Worm (Caenorhabditis elegans) whole organism, mixed stage, embryonic: ENCODE results near the gene sulp-8.

ENCODE experiments used
- M03D4.4 ChIP-seq: sonication (generic microtip); optimal IDR thresholded peaks from 2 replicates; lab custom pipeline; 2017; ENCODE audit warnings: mild to moderate bottlenecking, missing genetic modification characterization, missing compliant biosample characterization
- bed-3 ChIP-seq: fragments of 200-800 bp; sonication (Bioruptor generic); optimal IDR thresholded peaks from 3 replicates; lab custom pipeline; 2018; ENCODE audit warnings: mild to moderate bottlenecking, missing genetic modification characterization, moderate library complexity, missing compliant biosample characterization
- blmp-1 ChIP-seq: fragments of 150-350 bp; optimal IDR thresholded peaks from 2 replicates; lab custom pipeline; 2014; ENCODE audit warnings: missing biosample characterization, missing genetic modification characterization
- ceh-39 ChIP-seq: fragments of 150-350 bp; optimal IDR thresholded peaks from 2 replicates; lab custom pipeline; 2014; ENCODE audit warnings: missing biosample characterization, missing genetic modification characterization
- ceh-43 ChIP-seq: fragments of 200-800 bp; sonication (Bioruptor generic); optimal IDR thresholded peaks from 2 replicates; lab custom pipeline; 2018; ENCODE audit warnings: mild to moderate bottlenecking, missing genetic modification characterization, moderate library complexity, missing compliant biosample characterization
- ceh-83 ChIP-seq: fragments of 200-800 bp; sonication (Bioruptor generic); optimal IDR thresholded peaks from 2 replicates; lab custom pipeline; 2018; ENCODE audit warnings: mild to moderate bottlenecking, missing genetic modification characterization, missing compliant biosample characterization
- ces-1 ChIP-seq: fragments of 150-350 bp; optimal IDR thresholded peaks from 2 replicates; lab custom pipeline; 2014; ENCODE audit warnings: missing biosample characterization, missing genetic modification reagents, missing genetic modification characterization
- cnd-1 ChIP-seq: fragments of 200-800 bp; sonication (Bioruptor generic); optimal IDR thresholded peaks from 2 replicates; lab custom pipeline; 2018; ENCODE audit warnings: mild to moderate bottlenecking, missing genetic modification characterization, missing compliant biosample characterization
- drap-1 ChIP-seq: fragments of 200-800 bp; sonication (Bioruptor generic); optimal IDR thresholded peaks from 3 replicates; lab custom pipeline; 2018; ENCODE audit warnings: mild to moderate bottlenecking, missing genetic modification characterization, missing compliant biosample characterization
- elt-1 ChIP-seq: sonication (generic microtip); optimal IDR thresholded peaks from 2 replicates; lab custom pipeline; 2017; ENCODE audit warnings: missing genetic modification characterization, mild to moderate bottlenecking, missing compliant biosample characterization, antibody characterized with exemption, moderate library complexity, borderline replicate concordance; ENCODE audit not compliant: insufficient read depth
- elt-3 ChIP-seq: fragments of 150-350 bp; optimal IDR thresholded peaks from 2 replicates; lab custom pipeline; 2014; ENCODE audit warnings: missing biosample characterization, missing genetic modification characterization
- flh-1 ChIP-seq: fragments of 200-800 bp; sonication (Bioruptor generic); optimal IDR thresholded peaks from 2 replicates; lab custom pipeline; 2018; ENCODE audit warnings: mild to moderate bottlenecking, missing genetic modification characterization, moderate library complexity, missing compliant biosample characterization
- ham-2 ChIP-seq: fragments of 200-800 bp; sonication (Bioruptor generic); optimal IDR thresholded peaks from 2 replicates; lab custom pipeline; 2018; ENCODE audit warnings: mild to moderate bottlenecking, missing genetic modification characterization, missing compliant biosample characterization
- hlh-1 ChIP-seq: fragments of 150-350 bp; optimal IDR thresholded peaks from 2 replicates; lab custom pipeline; 2014; ENCODE audit warnings: missing biosample characterization, missing genetic modification reagents, missing genetic modification characterization
- lin-32 ChIP-seq: fragments of 200-800 bp; sonication (Bioruptor generic); optimal IDR thresholded peaks from 2 replicates; lab custom pipeline; 2018; ENCODE audit warnings: mild to moderate bottlenecking, missing genetic modification characterization, missing compliant biosample characterization
- lsy-2 ChIP-seq: fragments of 150-350 bp; optimal IDR thresholded peaks from 2 replicates; lab custom pipeline; 2014; ENCODE audit warnings: missing biosample characterization, missing genetic modification characterization
- mab-5 ChIP-seq: fragments of 150-350 bp; optimal IDR thresholded peaks from 2 replicates; lab custom pipeline; 2014; ENCODE audit warnings: missing biosample characterization, missing genetic modification characterization
- mep-1 ChIP-seq: fragments of 150-350 bp; optimal IDR thresholded peaks from 2 replicates; lab custom pipeline; 2017; ENCODE audit warnings: missing biosample characterization, missing genetic modification reagents, missing genetic modification characterization, inconsistent platforms
- nhr-2 ChIP-seq: fragments of 150-350 bp; optimal IDR thresholded peaks from 2 replicates; lab custom pipeline; 2014; ENCODE audit warnings: missing biosample characterization, missing genetic modification characterization
- nhr-237 ChIP-seq: fragments of 150-350 bp; optimal IDR thresholded peaks from 2 replicates; lab custom pipeline; 2014; ENCODE audit warnings: missing biosample characterization, missing genetic modification characterization
- nhr-28 ChIP-seq: fragments of 150-350 bp; optimal IDR thresholded peaks from 2 replicates; lab custom pipeline; 2014; ENCODE audit warnings: missing biosample characterization, missing genetic modification characterization
- nhr-76 ChIP-seq: sonication (generic microtip); optimal IDR thresholded peaks from 2 replicates; lab custom pipeline; 2017; ENCODE audit warnings: missing biosample characterization, missing genetic modification characterization
- pha-4 ChIP-seq: fragments of 150-350 bp; optimal IDR thresholded peaks from 2 replicates; lab custom pipeline; 2018; ENCODE audit warnings: missing biosample characterization, missing genetic modification reagents, missing genetic modification characterization
- sem-2 ChIP-seq: fragments of 200-800 bp; sonication (Bioruptor generic); optimal IDR thresholded peaks from 2 replicates; lab custom pipeline; 2018; ENCODE audit warnings: mild to moderate bottlenecking, missing genetic modification characterization, missing compliant biosample characterization
- snpc-4 ChIP-seq: fragments of 150-350 bp; optimal IDR thresholded peaks from 2 replicates; lab custom pipeline; 2014; ENCODE audit warnings: missing biosample characterization, missing genetic modification characterization
- sptf-1 ChIP-seq: sonication (generic microtip); optimal IDR thresholded peaks from 2 replicates; lab custom pipeline; 2017; ENCODE audit warnings: mild to moderate bottlenecking, missing genetic modification characterization, moderate library complexity, missing compliant biosample characterization
- tbx-8 ChIP-seq: fragments of 200-800 bp; sonication (Bioruptor generic); optimal IDR thresholded peaks from 2 replicates; lab custom pipeline; 2018; ENCODE audit warnings: mild to moderate bottlenecking, missing genetic modification characterization, moderate library complexity, missing compliant biosample characterization
- unc-120 ChIP-seq: sonication (generic microtip); optimal IDR thresholded peaks from 2 replicates; lab custom pipeline; 2017; ENCODE audit warnings: missing genetic modification characterization, missing compliant biosample characterization; ENCODE audit not compliant: poor library complexity, severe bottlenecking
- unc-39 ChIP-seq: fragments of 150-350 bp; optimal IDR thresholded peaks from 2 replicates; lab custom pipeline; 2014; ENCODE audit warnings: missing biosample characterization, missing genetic modification characterization
- zip-8 ChIP-seq: fragments of 150-350 bp; optimal IDR thresholded peaks from 2 replicates; lab custom pipeline; 2014; ENCODE audit warnings: missing biosample characterization, missing genetic modification characterization
- ztf-11 ChIP-seq: fragments of 150-350 bp; optimal IDR thresholded peaks from 2 replicates; lab custom pipeline; 2014; ENCODE audit warnings: missing biosample characterization, missing genetic modification characterization

Gene sulp-8

DNA sequence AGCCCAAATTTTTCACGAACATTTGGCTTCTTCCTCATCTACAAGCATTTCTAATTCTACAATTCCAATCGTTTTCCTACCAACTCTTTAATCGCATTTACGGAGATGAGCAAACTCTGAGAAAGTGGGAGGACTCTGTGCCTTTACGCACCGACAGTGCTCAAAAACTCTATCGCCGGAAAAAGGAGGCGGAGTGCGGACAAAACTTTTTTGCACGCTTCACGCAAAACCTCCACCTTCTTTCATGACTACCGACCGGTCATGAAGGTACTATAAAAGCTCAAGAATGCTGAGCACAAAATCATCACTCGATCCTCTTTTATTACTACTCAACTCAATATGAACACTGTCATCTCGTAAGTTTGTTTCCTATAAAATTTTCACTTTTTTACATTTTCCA is 48.3 kb downstream of the sulp-8 start, which contains the start of gene idpc-4:
Gene idpc-4 (plus strand): TSS at position 301 of the 400 bp plus-strand sequence.
- TF ChIP-seq lsy-2 (tag; lab: Kevin White, UChicago) (no peak), flh-1 (GFP tag; lab: Kevin White, UChicago) (no peak), ham-2 (no peak), unc-39 (tag; lab: Kevin White, UChicago) (no peak), mab-5 (tag; lab: Kevin White, UChicago) (no peak), pha-4 (tag; lab: Kevin White, UChicago) (no peak), nhr-2 (tag; lab: Kevin White, UChicago) (no peak), ceh-83 (GFP tag; lab: Kevin White, UChicago) (no peak), elt-1 (tag; lab: Kevin White, UChicago) (no peak), ztf-11 (no peak)
- TF ChIP-seq, all 35 proteins: peak for 0

DNA sequence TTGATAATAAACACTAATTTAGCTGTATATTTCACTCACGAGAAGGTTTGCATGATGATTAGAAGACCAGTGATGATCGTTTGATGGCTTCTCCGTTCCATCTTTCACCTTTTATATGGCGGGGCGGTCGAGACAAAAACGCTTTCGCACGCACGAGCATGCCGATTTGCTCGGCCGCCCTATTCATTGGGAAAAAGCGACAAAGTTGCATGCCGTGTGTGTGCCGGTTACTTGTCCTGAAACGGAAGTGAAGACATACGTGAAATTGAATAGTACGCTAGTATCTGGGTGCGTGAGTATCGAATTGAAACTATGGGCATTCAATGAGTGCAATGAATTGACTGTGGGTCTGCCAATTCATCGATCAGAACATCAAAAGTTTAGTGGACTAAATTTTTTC is 50.6 kb downstream of the sulp-8 start, which contains the start of gene idpc-5:
Gene idpc-5 (minus strand): TSS at position 101 of the 400 bp plus-strand sequence.
- TF ChIP-seq bed-3 (GFP tag; lab: Kevin White, UChicago) (no peak), blmp-1 (tag; lab: Kevin White, UChicago) (no peak), nhr-2 (tag; lab: Kevin White, UChicago) (no peak), sem-2 (no peak), ceh-83 (GFP tag; lab: Kevin White, UChicago) (no peak), M03D4.4 (tag; lab: Kevin White, UChicago) (no peak), nhr-237 (tag; lab: Kevin White, UChicago) (no peak), nhr-76 (no peak), lin-32 (GFP tag; lab: Kevin White, UChicago) (no peak), unc-39 (tag; lab: Kevin White, UChicago) (no peak)

DNA sequence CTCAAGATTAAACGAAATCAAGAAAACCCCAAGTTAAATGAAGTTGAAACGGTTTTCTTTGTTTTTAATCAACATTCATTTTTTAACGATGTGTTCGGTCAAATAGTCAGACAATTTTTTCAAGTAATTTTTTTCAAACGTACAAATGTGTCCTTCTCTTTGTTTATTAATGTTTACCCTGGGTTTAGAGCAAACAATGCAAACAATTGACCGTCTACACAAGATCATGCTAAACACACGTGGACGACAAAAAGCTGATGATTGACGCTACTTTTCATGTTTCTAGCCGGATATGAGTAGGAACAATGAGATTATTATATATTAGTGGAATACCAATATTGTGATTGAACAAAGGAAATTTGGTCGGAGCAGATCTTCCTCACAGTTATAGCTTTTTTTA is 52.0 kb downstream of the sulp-8 start:
- TF ChIP-seq nhr-28 (tag; lab: Kevin White, UChicago) = no peak
- no peak for TF ChIP-seq ceh-83 (GFP tag; lab: Kevin White, UChicago)
- TF ChIP-seq sptf-1 (tag; lab: Kevin White, UChicago) = no peak
- TF ChIP-seq elt-3 (tag; lab: Kevin White, UChicago) = no peak
- no peak for TF ChIP-seq ces-1 (GFP tag; lab: Kevin White, UChicago)
- TF ChIP-seq ztf-11 = no peak
- no peak for TF ChIP-seq snpc-4 (tag; lab: Kevin White, UChicago)
- TF ChIP-seq drap-1 = no peak
- TF ChIP-seq hlh-1 (tag; lab: Kevin White, UChicago) = no peak
- no peak for TF ChIP-seq blmp-1 (tag; lab: Kevin White, UChicago)
- no peak for TF ChIP-seq tbx-8
- TF ChIP-seq ceh-43 (GFP tag; lab: Kevin White, UChicago) = no peak
- TF ChIP-seq ceh-39 (tag; lab: Kevin White, UChicago) = no peak
- no peak for TF ChIP-seq mep-1 (tag; lab: Kevin White, UChicago)
- TF ChIP-seq cnd-1 = no peak
- TF ChIP-seq unc-120 (tag; lab: Kevin White, UChicago) = no peak

DNA sequence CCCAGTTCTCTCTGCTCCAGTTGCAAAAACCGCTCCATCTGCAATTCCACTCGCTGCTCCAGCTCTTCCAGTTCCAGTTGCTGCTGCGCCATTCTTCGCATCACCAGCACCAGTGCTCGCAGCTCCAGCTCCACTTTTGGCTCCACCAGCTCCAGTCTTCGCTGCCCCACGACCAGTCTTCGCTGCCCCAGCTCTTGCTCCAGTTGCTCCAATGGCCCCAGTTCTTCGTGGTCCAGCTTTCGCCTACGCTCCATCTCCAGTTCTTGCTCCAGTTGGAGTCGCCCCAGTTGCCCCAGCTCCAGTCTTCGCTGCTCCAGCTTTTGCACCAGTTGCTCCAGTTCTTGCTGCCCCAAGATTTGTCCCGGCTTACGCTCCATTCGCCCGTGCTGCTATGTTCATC is 53.0 kb downstream of the sulp-8 start:
- TF ChIP-seq ceh-83 (GFP tag; lab: Kevin White, UChicago) = peak; percentile 0
- TF ChIP-seq zip-8 (tag; lab: Kevin White, UChicago) = no peak
- TF ChIP-seq, all 35 proteins: peak for 1
